Worm (Caenorhabditis elegans) whole organism, young adult: ENCODE measurements around the gene pir-1.
A peak's percentile ranks its signal among the peaks of the same experiment; 100 is the strongest.

ENCODE experiments used
- B0019.2 ChIP-seq: fragments of 200-800 bp; sonication (Bioruptor generic); conservative IDR thresholded peaks from 2 replicates; pipeline ENCODE4 v1.3.6; 2022; ENCODE audit warnings: missing genetic modification reagents, missing genetic modification characterization, missing compliant biosample characterization
- B0261.1 ChIP-seq: sonication (generic microtip); optimal IDR thresholded peaks from 2 replicates; lab custom pipeline; 2016; ENCODE audit warnings: mild to moderate bottlenecking, missing genetic modification characterization, moderate library complexity, missing compliant biosample characterization
- D2030.7 ChIP-seq: fragments of 200-800 bp; sonication (Bioruptor generic); IDR thresholded peaks from 2 replicates; pipeline ENCODE4 v1.3.6; 2022; ENCODE audit warnings: missing genetic modification reagents, missing genetic modification characterization, missing compliant biosample characterization
- F55B11.4 ChIP-seq: sonication (generic microtip); optimal IDR thresholded peaks from 2 replicates; lab custom pipeline; 2016; ENCODE audit warnings: missing compliant biosample characterization, missing genetic modification characterization, borderline replicate concordance; ENCODE audit not compliant: insufficient read depth
- F57C9.4 ChIP-seq: sonication (generic microtip); optimal IDR thresholded peaks from 2 replicates; lab custom pipeline; 2017; ENCODE audit warnings: mild to moderate bottlenecking, missing genetic modification characterization, missing compliant biosample characterization
- K12H6.12 ChIP-seq: fragments of 200-800 bp; sonication (Bioruptor generic); optimal IDR thresholded peaks from 2 replicates; lab custom pipeline; 2018; ENCODE audit warnings: mild to moderate bottlenecking, missing genetic modification characterization, missing compliant biosample characterization
- Y53G8AR.9 ChIP-seq: fragments of 200-800 bp; sonication (Bioruptor generic); conservative IDR thresholded peaks from 2 replicates; pipeline ENCODE4 v1.3.6; 2022; ENCODE audit warnings: missing genetic modification reagents, missing genetic modification characterization, missing compliant biosample characterization
- ama-1 ChIP-seq, 3 experiments: fragments of 150-350 bp in 1 of 3; sonication (generic microtip) in 2 of 3; optimal IDR thresholded peaks; 2 replicates each; lab custom pipeline; 2014 to 2018; ENCODE audit warnings: missing biosample characterization in 2 of 3, missing genetic modification characterization in 2 of 3, missing genetic modification reagents in 2 of 3
- atf-7 ChIP-seq: sonication (generic microtip); optimal IDR thresholded peaks from 2 replicates; lab custom pipeline; 2017; ENCODE audit warnings: mild to moderate bottlenecking, missing genetic modification characterization, missing compliant biosample characterization
- athp-1 ChIP-seq: sonication (generic microtip); optimal IDR thresholded peaks from 2 replicates; lab custom pipeline; 2017; ENCODE audit warnings: mild to moderate bottlenecking, missing genetic modification characterization, missing compliant biosample characterization
- attf-3 ChIP-seq: fragments of 200-800 bp; sonication (Bioruptor generic); conservative IDR thresholded peaks from 2 replicates; pipeline ENCODE4 v1.3.6; 2022; ENCODE audit warnings: missing genetic modification reagents, missing genetic modification characterization, missing compliant biosample characterization
- bed-2 ChIP-seq: fragments of 200-800 bp; sonication (Bioruptor generic); IDR thresholded peaks from 2 replicates; pipeline ENCODE4 v1.3.6; 2022; ENCODE audit warnings: missing genetic modification reagents, missing genetic modification characterization, missing compliant biosample characterization
- ccch-3 ChIP-seq: fragments of 200-800 bp; sonication (Bioruptor generic); optimal IDR thresholded peaks from 2 replicates; lab custom pipeline; 2018; ENCODE audit warnings: mild to moderate bottlenecking, missing genetic modification characterization, missing compliant biosample characterization
- cebp-1 ChIP-seq, 2 experiments: fragments of 200-800 bp in 1 of 2; sonication (Bioruptor generic) in 1 of 2; sonication (generic microtip) in 1 of 2; IDR thresholded peaks in 1 of 2; optimal IDR thresholded peaks in 1 of 2; 2 replicates each; pipeline versions ENCODE4 v1.3.6 to Lab custom; 2017 to 2022; ENCODE audit warnings: missing compliant biosample characterization in 2 of 2, missing genetic modification characterization in 2 of 2, mild to moderate bottlenecking in 1 of 2, missing genetic modification reagents in 1 of 2, moderate library complexity in 1 of 2
- cebp-2 ChIP-seq: fragments of 200-800 bp; sonication (Bioruptor generic); IDR thresholded peaks from 2 replicates; pipeline ENCODE4 v1.3.6; 2022; ENCODE audit warnings: missing genetic modification characterization, missing compliant biosample characterization
- chd-7 ChIP-seq: sonication (generic microtip); optimal IDR thresholded peaks from 2 replicates; lab custom pipeline; 2016; ENCODE audit warnings: mild to moderate bottlenecking, missing genetic modification characterization, moderate library complexity, missing compliant biosample characterization
- egl-18 ChIP-seq: fragments of 200-800 bp; sonication (Bioruptor generic); IDR thresholded peaks from 2 replicates; pipeline ENCODE4 v1.3.6; 2022; ENCODE audit warnings: missing genetic modification reagents, missing genetic modification characterization, missing compliant biosample characterization
- ekl-4 ChIP-seq: fragments of 200-800 bp; sonication (Bioruptor generic); IDR thresholded peaks from 2 replicates; pipeline ENCODE4 v1.3.6; 2022; ENCODE audit warnings: missing genetic modification reagents, missing genetic modification characterization, missing compliant biosample characterization
- gei-17 ChIP-seq: fragments of 200-800 bp; sonication (Bioruptor generic); optimal IDR thresholded peaks from 2 replicates; lab custom pipeline; 2018; ENCODE audit warnings: mild to moderate bottlenecking, missing genetic modification characterization, missing compliant biosample characterization
- let-526 ChIP-seq: fragments of 200-800 bp; sonication (Bioruptor generic); IDR thresholded peaks from 2 replicates; pipeline ENCODE4 v1.3.6; 2022; ENCODE audit warnings: missing genetic modification reagents, missing genetic modification characterization, missing compliant biosample characterization
- let-607 ChIP-seq, 2 experiments: fragments of 200-800 bp in 1 of 2; sonication (Bioruptor generic) in 1 of 2; sonication (generic microtip) in 1 of 2; optimal IDR thresholded peaks; 2 replicates each; lab custom pipeline; 2016 to 2018; ENCODE audit warnings: mild to moderate bottlenecking in 2 of 2, missing compliant biosample characterization in 2 of 2, missing genetic modification characterization in 2 of 2, moderate library complexity in 2 of 2, missing genotype in 1 of 2
- lin-54 ChIP-seq: fragments of 200-800 bp; sonication (Bioruptor generic); optimal IDR thresholded peaks from 2 replicates; lab custom pipeline; 2018; ENCODE audit warnings: mild to moderate bottlenecking, missing genetic modification characterization, missing compliant biosample characterization
- lsl-1 ChIP-seq: fragments of 200-800 bp; sonication (Bioruptor generic); optimal IDR thresholded peaks from 2 replicates; lab custom pipeline; 2018; ENCODE audit warnings: mild to moderate bottlenecking, missing genetic modification characterization, moderate library complexity, missing compliant biosample characterization
- lsy-27 ChIP-seq: sonication (generic microtip); optimal IDR thresholded peaks from 2 replicates; lab custom pipeline; 2017; ENCODE audit warnings: missing genetic modification characterization, mild to moderate bottlenecking, missing compliant biosample characterization, antibody characterized with exemption, missing genotype, borderline replicate concordance; ENCODE audit not compliant: insufficient read depth
- madf-3 ChIP-seq: fragments of 200-800 bp; sonication (Bioruptor generic); IDR thresholded peaks from 2 replicates; pipeline ENCODE4 v1.3.6; 2022; ENCODE audit warnings: missing genetic modification reagents, missing genetic modification characterization, missing compliant biosample characterization
- mel-28 ChIP-seq: sonication (generic microtip); optimal IDR thresholded peaks from 2 replicates; lab custom pipeline; 2016; ENCODE audit warnings: borderline replicate concordance, mild to moderate bottlenecking, missing genetic modification characterization, missing compliant biosample characterization
- nfyb-1 ChIP-seq: fragments of 200-800 bp; sonication (Bioruptor generic); IDR thresholded peaks from 2 replicates; pipeline ENCODE4 v1.3.6; 2022; ENCODE audit warnings: missing genetic modification reagents, missing genetic modification characterization, missing compliant biosample characterization
- nhr-120 ChIP-seq: fragments of 200-800 bp; sonication (Bioruptor generic); IDR thresholded peaks from 2 replicates; pipeline ENCODE4 v1.3.6; 2022; ENCODE audit warnings: missing genetic modification characterization, missing compliant biosample characterization
- nhr-179 ChIP-seq: sonication (generic microtip); optimal IDR thresholded peaks from 2 replicates; lab custom pipeline; 2016; ENCODE audit warnings: mild to moderate bottlenecking, missing genetic modification characterization, missing compliant biosample characterization
- pbrm-1 ChIP-seq: fragments of 200-800 bp; sonication (Bioruptor generic); IDR thresholded peaks from 2 replicates; pipeline ENCODE4 v1.3.6; 2022; ENCODE audit warnings: missing genetic modification reagents, missing genetic modification characterization, missing compliant biosample characterization
- repo-1 ChIP-seq: sonication (generic microtip); optimal IDR thresholded peaks from 2 replicates; lab custom pipeline; 2017; ENCODE audit warnings: mild to moderate bottlenecking, missing genetic modification characterization, missing compliant biosample characterization
- rpc-1 ChIP-seq, 2 experiments: fragments of 150-350 bp in 1 of 2; sonication (generic microtip) in 1 of 2; optimal IDR thresholded peaks; 2 replicates each; lab custom pipeline; 2014 to 2018; ENCODE audit warnings: missing biosample characterization in 1 of 2, missing genetic modification characterization in 1 of 2, missing genetic modification reagents in 1 of 2, missing genotype in 1 of 2
- snpc-4 ChIP-seq, 5 experiments: fragments of 150-350 bp in 1 of 5; sonication (generic microtip) in 4 of 5; optimal IDR thresholded peaks; 2 replicates each; lab custom pipeline; 2014 to 2018; ENCODE audit warnings: missing genetic modification characterization in 5 of 5, missing biosample characterization in 3 of 5, antibody characterized with exemption in 2 of 5, mild to moderate bottlenecking in 2 of 5, missing compliant biosample characterization in 2 of 5, missing genotype in 2 of 5, moderate library complexity in 2 of 5, missing genetic modification reagents in 1 of 5
- tbx-9 ChIP-seq: sonication (generic microtip); optimal IDR thresholded peaks from 2 replicates; lab custom pipeline; 2016; ENCODE audit warnings: borderline replicate concordance, missing genetic modification characterization, inconsistent platforms, missing compliant biosample characterization
- tlf-1 ChIP-seq: fragments of 200-800 bp; sonication (Bioruptor generic); optimal IDR thresholded peaks from 2 replicates; lab custom pipeline; 2018; ENCODE audit warnings: mild to moderate bottlenecking, missing genetic modification characterization, missing compliant biosample characterization
- zfh-2 ChIP-seq: fragments of 200-800 bp; sonication (Bioruptor generic); conservative IDR thresholded peaks from 2 replicates; pipeline ENCODE4 v1.3.6; 2022; ENCODE audit warnings: missing genetic modification reagents, missing genetic modification characterization, missing compliant biosample characterization
- ztf-25 ChIP-seq: fragments of 200-800 bp; sonication (Bioruptor generic); IDR thresholded peaks from 2 replicates; pipeline ENCODE4 v1.3.6; 2022; ENCODE audit warnings: missing genetic modification reagents, missing genetic modification characterization, missing compliant biosample characterization
- ztf-26 ChIP-seq: sonication (generic microtip); optimal IDR thresholded peaks from 2 replicates; lab custom pipeline; 2017; ENCODE audit warnings: missing genetic modification characterization, missing compliant biosample characterization
- ztf-28 ChIP-seq: fragments of 200-800 bp; sonication (Bioruptor generic); IDR thresholded peaks from 2 replicates; pipeline ENCODE4 v1.3.6; 2022; ENCODE audit warnings: missing genetic modification reagents, missing genetic modification characterization, missing compliant biosample characterization
- ztf-3 ChIP-seq: fragments of 200-800 bp; sonication (Bioruptor generic); optimal IDR thresholded peaks from 2 replicates; lab custom pipeline; 2018; ENCODE audit warnings: mild to moderate bottlenecking, missing genetic modification characterization, missing compliant biosample characterization
- ztf-6 ChIP-seq: fragments of 200-800 bp; sonication (Bioruptor generic); IDR thresholded peaks from 2 replicates; pipeline ENCODE4 v1.3.6; 2022; ENCODE audit warnings: missing genetic modification reagents, missing genetic modification characterization, missing compliant biosample characterization

Gene pir-1

ce11 chrII:9177080-9177479 is at the start of gene pir-1, which contains the start of gene sec-5:
Gene pir-1, plus strand, starts transcription at chrII:9177300.
Gene sec-5, minus strand, starts transcription at chrII:9177152.
- TF ChIP-seq attf-3 (GFP tag; lab: Robert Waterston, UW) (peak; percentile 96), tlf-1 (GFP tag; lab: Kevin White, UChicago) (no peak), gei-17 (GFP tag; lab: Kevin White, UChicago) (no peak), lin-54 (GFP tag; lab: Kevin White, UChicago) (peak; percentile 7), ccch-3 (GFP tag; lab: Kevin White, UChicago) (no peak), nhr-179 (tag; lab: Kevin White, UChicago) (no peak), D2030.7 (GFP tag; lab: Robert Waterston, UW) (no peak), F55B11.4 (no peak), rpc-1 (optimal IDR thresholded peaks at IDR 0.05; lab: Kevin White, UChicago) (no peak), rpc-1 (tag; optimal IDR thresholded peaks at IDR 0.05; lab: Kevin White, UChicago) (no peak), bed-2 (GFP tag; lab: Robert Waterston, UW) (no peak)
- TF ChIP-seq, all 124 proteins: peak for 2

ce11 chrII:9127379-9127778 is 49.7 kb upstream of the pir-1 start:
- TF ChIP-seq ekl-4 (GFP tag; lab: Robert Waterston, UW) (no peak), B0261.1 (no peak), madf-3 (no peak), repo-1 (tag; lab: Kevin White, UChicago) (no peak), ztf-25 (GFP tag; lab: Robert Waterston, UW) (no peak), nhr-179 (tag; lab: Kevin White, UChicago) (no peak), zfh-2 (no peak), tbx-9 (tag; lab: Kevin White, UChicago) (no peak), Y53G8AR.9 (no peak)

DNA sequence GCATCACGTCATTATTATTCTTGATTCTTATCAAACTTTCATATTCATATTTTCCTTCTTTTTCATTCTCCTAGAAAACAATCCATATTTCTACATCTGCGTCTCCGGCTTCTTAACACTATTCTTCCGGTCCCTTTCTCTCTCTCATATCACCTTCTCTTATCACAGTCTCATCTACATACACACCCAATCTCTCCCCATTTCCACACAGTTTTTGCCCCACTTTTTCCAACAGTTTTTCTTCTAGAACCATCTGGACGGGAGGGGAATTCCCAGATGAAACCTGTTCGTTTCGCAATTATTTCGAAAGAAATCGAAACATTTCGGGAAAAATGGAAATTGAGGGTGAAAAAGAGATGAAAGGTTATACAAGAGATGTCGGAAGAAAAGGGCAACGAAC is 49.0 kb upstream of the pir-1 start:
- no peak for TF ChIP-seq zfh-2
- peak; percentile 95 for TF ChIP-seq cebp-1 (GFP tag; IDR thresholded peaks at IDR 0.05; lab: Robert Waterston, UW)
- peak; percentile 98 for TF ChIP-seq cebp-1 (tag; optimal IDR thresholded peaks at IDR 0.05; lab: Kevin White, UChicago)
- no peak for TF ChIP-seq K12H6.12 (tag; lab: Kevin White, UChicago)
- TF ChIP-seq lsy-27 (tag; lab: Kevin White, UChicago) = no peak
- peak; percentile 81 for TF ChIP-seq nfyb-1 (GFP tag; lab: Robert Waterston, UW)
- no peak for TF ChIP-seq F57C9.4 (tag; lab: Kevin White, UChicago)
- no peak for TF ChIP-seq B0019.2 (GFP tag; lab: Robert Waterston, UW)
- no peak for TF ChIP-seq let-607 (tag; optimal IDR thresholded peaks at IDR 0.05; lab: Kevin White, UChicago)
- no peak for TF ChIP-seq ztf-28 (GFP tag; lab: Robert Waterston, UW)
- TF ChIP-seq nhr-120 = no peak
- no peak for TF ChIP-seq cebp-2 (GFP tag; lab: Robert Waterston, UW)
- no peak for TF ChIP-seq B0261.1
- TF ChIP-seq rpc-1 (optimal IDR thresholded peaks at IDR 0.05; lab: Kevin White, UChicago) = peak; percentile 49
- no peak for TF ChIP-seq rpc-1 (tag; optimal IDR thresholded peaks at IDR 0.05; lab: Kevin White, UChicago)
- TF ChIP-seq pbrm-1 (GFP tag; lab: Robert Waterston, UW) = no peak
- 0 out of 2 replicates have a peak, but pooled peaks have one; percentile 54 for TF ChIP-seq egl-18 (GFP tag; lab: Robert Waterston, UW)
- TF ChIP-seq attf-3 (GFP tag; lab: Robert Waterston, UW) = no peak
- TF ChIP-seq ama-1 (optimal IDR thresholded peaks at IDR 0.05; lab: Kevin White, UChicago) = no peak
- no peak for TF ChIP-seq ama-1 (GFP tag; optimal IDR thresholded peaks at IDR 0.05; lab: Kevin White, UChicago)
- no peak for TF ChIP-seq Y53G8AR.9
- TF ChIP-seq athp-1 = no peak
- no peak for TF ChIP-seq lsl-1 (GFP tag; lab: Kevin White, UChicago)
- no peak for TF ChIP-seq madf-3
- TF ChIP-seq ztf-3 (GFP tag; lab: Kevin White, UChicago) = no peak
- no peak for TF ChIP-seq mel-28
- TF ChIP-seq snpc-4 (GFP tag; optimal IDR thresholded peaks at IDR 0.05; lab: Kevin White, UChicago) = no peak
- no peak for TF ChIP-seq snpc-4 (tag; optimal IDR thresholded peaks at IDR 0.05; lab: Kevin White, UChicago)
- peak; percentile 29 for TF ChIP-seq repo-1 (tag; lab: Kevin White, UChicago)
- 0 out of 2 replicates have a peak, but pooled peaks have one; percentile 39 for TF ChIP-seq let-526 (GFP tag; lab: Robert Waterston, UW)
- TF ChIP-seq chd-7 (tag; lab: Kevin White, UChicago) = peak; percentile 26
- TF ChIP-seq ztf-26 = peak; percentile 47
- no peak for TF ChIP-seq ztf-6 (GFP tag; lab: Robert Waterston, UW)
- TF ChIP-seq atf-7 (tag; lab: Kevin White, UChicago) = peak; percentile 30
- TF ChIP-seq tlf-1 (GFP tag; lab: Kevin White, UChicago) = no peak
